Worm (Caenorhabditis elegans): ENCODE measurements around the gene nhr-192.

DNA sequence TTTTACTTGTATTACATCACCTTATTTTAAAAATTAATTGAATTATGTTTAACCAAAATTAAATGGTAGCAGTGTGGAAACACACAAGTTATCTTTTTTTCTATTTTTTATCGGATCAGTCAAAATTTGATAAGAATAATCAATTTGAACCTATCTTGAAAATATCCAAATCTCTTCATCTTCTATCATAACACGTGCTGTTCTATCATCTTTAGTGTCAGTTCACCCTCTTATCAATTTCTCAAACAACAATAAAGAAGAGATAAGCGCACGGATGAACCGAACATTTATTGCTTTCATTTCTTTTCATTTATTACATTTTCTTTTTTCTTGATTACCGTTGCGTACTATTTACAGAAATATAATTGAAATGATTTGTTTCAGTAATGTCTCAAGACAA lies 16.7 kb upstream of the nhr-192 start, which contains the start of gene R04B5.5:
- TF ChIP-seq elt-2 (tag; optimal IDR thresholded peaks at IDR 0.05), result peak; percentile 95
- TF ChIP-seq lin-11 (tag; optimal IDR thresholded peaks at IDR 0.05), result no peak
- no peak for TF ChIP-seq nfya-1 (tag; optimal IDR thresholded peaks at IDR 0.05)
- no peak for TF ChIP-seq pha-4 (tag; optimal IDR thresholded peaks at IDR 0.05)
- TF ChIP-seq pag-3 (tag; optimal IDR thresholded peaks at IDR 0.05; ENCODE audit: borderline replicate concordance), result no peak
- TF ChIP-seq sox-2 (GFP tag; IDR thresholded peaks at IDR 0.05), result no peak
- TF ChIP-seq ceh-30 (tag; optimal IDR thresholded peaks at IDR 0.05), result peak; percentile 59
- no peak for TF ChIP-seq nhr-11 (tag; optimal IDR thresholded peaks at IDR 0.05)
- no peak for TF ChIP-seq dmd-4 (tag; optimal IDR thresholded peaks at IDR 0.05; ENCODE audit: borderline replicate concordance)
- no peak for TF ChIP-seq nhr-232 (tag; optimal IDR thresholded peaks at IDR 0.05)
- TF ChIP-seq ztf-16 (tag; optimal IDR thresholded peaks at IDR 0.05), result no peak
- no peak for TF ChIP-seq ceh-9 (tag; optimal IDR thresholded peaks at IDR 0.05)

All from whole organism, late embryonic.